Worm (Caenorhabditis elegans) whole organism, L4/young adult: ENCODE results near the gene R02E12.4.

ENCODE experiments used
- W03F9.2 ChIP-seq: fragments of 150-350 bp; optimal IDR thresholded peaks from 2 replicates; lab custom pipeline; 2014; ENCODE audit warnings: missing biosample characterization, missing genetic modification characterization
- dao-5 ChIP-seq: sonication (generic microtip); optimal IDR thresholded peaks from 2 replicates; lab custom pipeline; 2016; ENCODE audit warnings: missing genotype, missing genetic modification characterization, moderate library complexity, missing compliant biosample characterization
- him-1 ChIP-seq: sonication (generic microtip); optimal IDR thresholded peaks from 2 replicates; lab custom pipeline; 2016; ENCODE audit warnings: missing genotype, missing genetic modification reagents, missing genetic modification characterization, missing compliant biosample characterization

DNA sequence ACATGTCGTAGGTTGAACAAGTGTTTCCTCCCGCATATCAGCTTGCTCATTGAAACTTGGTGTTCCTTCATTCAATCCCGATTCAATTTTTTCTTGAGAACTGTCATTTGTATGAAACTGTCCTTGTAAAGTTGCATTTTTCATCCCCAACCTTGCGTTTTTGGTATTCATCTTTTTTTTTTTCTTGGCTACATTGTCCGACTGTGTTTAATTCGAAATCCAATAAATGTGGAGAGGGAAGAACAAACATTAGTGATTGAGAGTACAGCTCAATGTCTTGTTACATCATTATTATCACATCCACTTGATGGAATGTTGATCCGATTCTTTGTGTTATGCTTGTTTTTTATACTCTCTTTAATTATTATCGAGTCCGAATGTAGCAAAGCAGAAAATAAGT lies 16.9 kb downstream of the R02E12.4 start, which contains the start of gene acr-10:
- TF ChIP-seq dao-5 (tag; lab: Kevin White, UChicago), result no peak
- TF ChIP-seq him-1 (tag; lab: Kevin White, UChicago), result no peak
- no peak for TF ChIP-seq W03F9.2 (tag; lab: Kevin White, UChicago)
